Worm (Caenorhabditis elegans): ENCODE measurements around the gene let-767.

let-767 gene

ce11 chrIII:6380472-6380871 is 40.7 kb upstream of the let-767 start, which contains the start of gene C16A3.5:
TSS of gene C16A3.5 (plus strand) at chrIII:6380772.
- TF ChIP-seq ama-1 (optimal IDR thresholded peaks at IDR 0.05) (no peak), ceh-16 (tag; optimal IDR thresholded peaks at IDR 0.05) (no peak), hmg-11 (tag; optimal IDR thresholded peaks at IDR 0.05) (no peak), eor-1 (tag; optimal IDR thresholded peaks at IDR 0.05) (no peak), nhr-76 (tag; optimal IDR thresholded peaks at IDR 0.05) (no peak), nhr-237 (tag; optimal IDR thresholded peaks at IDR 0.05) (no peak), unc-62 (GFP tag; optimal IDR thresholded peaks at IDR 0.05) (no peak), R02D3.7 (tag; optimal IDR thresholded peaks at IDR 0.05) (no peak), nhr-23 (tag; optimal IDR thresholded peaks at IDR 0.05) (no peak), egl-27 (tag; optimal IDR thresholded peaks at IDR 0.05) (no peak), mml-1 (tag; optimal IDR thresholded peaks at IDR 0.05) (no peak), tbx-2 (tag; optimal IDR thresholded peaks at IDR 0.05) (no peak), lin-39 (tag; optimal IDR thresholded peaks at IDR 0.05) (no peak), ZK546.5 (tag; optimal IDR thresholded peaks at IDR 0.05) (no peak), jun-1 (tag; optimal IDR thresholded peaks at IDR 0.05) (no peak), elt-2 (tag; optimal IDR thresholded peaks at IDR 0.05) (no peak), sea-2 (GFP tag; optimal IDR thresholded peaks at IDR 0.05) (no peak), ceh-28 (tag; optimal IDR thresholded peaks at IDR 0.05) (no peak), nhr-11 (tag; optimal IDR thresholded peaks at IDR 0.05) (no peak)

- TF ChIP-seq R02D3.7 (tag; optimal IDR thresholded peaks at IDR 0.05) (no peak), ama-1 (optimal IDR thresholded peaks at IDR 0.05) (peak; percentile 75), daf-12 (tag; optimal IDR thresholded peaks at IDR 0.05) (no peak), skn-1 (tag; optimal IDR thresholded peaks at IDR 0.05) (no peak), nhr-43 (tag; optimal IDR thresholded peaks at IDR 0.05; ENCODE audit: poor library complexity, severe bottlenecking) (no peak), elt-3 (tag; optimal IDR thresholded peaks at IDR 0.05) (no peak), nhr-11 (tag; optimal IDR thresholded peaks at IDR 0.05) (no peak), unc-62 (GFP tag; optimal IDR thresholded peaks at IDR 0.05) (no peak), eor-1 (tag; optimal IDR thresholded peaks at IDR 0.05) (no peak), elt-2 (tag; optimal IDR thresholded peaks at IDR 0.05) (peak; percentile 14), nfya-1 (tag; optimal IDR thresholded peaks at IDR 0.05; ENCODE audit: insufficient read depth) (peak; percentile 37), nhr-23 (tag; optimal IDR thresholded peaks at IDR 0.05) (peak; percentile 11), pha-4 (tag; optimal IDR thresholded peaks at IDR 0.05) (peak; percentile 40), egl-27 (tag; optimal IDR thresholded peaks at IDR 0.05) (no peak), snpc-4 (tag; optimal IDR thresholded peaks at IDR 0.05) (no peak), hmg-11 (tag; optimal IDR thresholded peaks at IDR 0.05) (peak; percentile 32), ZK546.5 (tag; optimal IDR thresholded peaks at IDR 0.05) (no peak), mml-1 (tag; optimal IDR thresholded peaks at IDR 0.05) (no peak), nhr-77 (tag; optimal IDR thresholded peaks at IDR 0.05) (no peak), ztf-11 (tag; optimal IDR thresholded peaks at IDR 0.05) (no peak)
Observed at ce11 chrIII:6379129-6379528, 39.4 kb upstream of the let-767 start, which contains the start of gene C16A3.6. TSS of gene C16A3.6 (plus strand) at chrIII:6379212.

ce11 chrIII:6374947-6375415 is 35.2 kb upstream of the let-767 start, which contains the start of the genes rps-13 and nfx-1:
TSS of gene rps-13 (minus strand) at chrIII:6374997.
TSS of gene nfx-1 (plus strand) at chrIII:6375379.
- TF ChIP-seq tbx-2 (tag; optimal IDR thresholded peaks at IDR 0.05) (no peak), R02D3.7 (tag; optimal IDR thresholded peaks at IDR 0.05) (peak; percentile 43), nhr-43 (tag; optimal IDR thresholded peaks at IDR 0.05; ENCODE audit: poor library complexity, severe bottlenecking) (peak; percentile 78), lin-15B (tag; optimal IDR thresholded peaks at IDR 0.05) (peak; percentile 83), fos-1 (tag; optimal IDR thresholded peaks at IDR 0.05) (no peak), egl-5 (tag; optimal IDR thresholded peaks at IDR 0.05) (peak; percentile 58), nhr-23 (tag; optimal IDR thresholded peaks at IDR 0.05) (peak; percentile 92), nhr-25 (tag; optimal IDR thresholded peaks at IDR 0.05) (peak; percentile 82), pqm-1 (tag; optimal IDR thresholded peaks at IDR 0.05) (peak; percentile 34), skn-1 (tag; optimal IDR thresholded peaks at IDR 0.05) (peak; percentile 73), mdl-1 (tag; optimal IDR thresholded peaks at IDR 0.05) (no peak), elt-2 (tag; optimal IDR thresholded peaks at IDR 0.05) (peak; percentile 51), lin-39 (tag; optimal IDR thresholded peaks at IDR 0.05) (peak; percentile 84), ceh-9 (tag; optimal IDR thresholded peaks at IDR 0.05) (no peak), egl-27 (tag; optimal IDR thresholded peaks at IDR 0.05) (no peak), hmg-11 (tag; optimal IDR thresholded peaks at IDR 0.05) (peak; percentile 52), ZK546.5 (tag; optimal IDR thresholded peaks at IDR 0.05) (no peak), daf-12 (tag; optimal IDR thresholded peaks at IDR 0.05) (no peak), ztf-11 (tag; optimal IDR thresholded peaks at IDR 0.05) (no peak), sea-2 (GFP tag; optimal IDR thresholded peaks at IDR 0.05) (no peak), pha-4 (tag; optimal IDR thresholded peaks at IDR 0.05) (peak; percentile 94), fkh-2 (tag; optimal IDR thresholded peaks at IDR 0.05) (no peak), nfya-1 (tag; optimal IDR thresholded peaks at IDR 0.05; ENCODE audit: insufficient read depth) (peak; percentile 97), ceh-28 (tag; optimal IDR thresholded peaks at IDR 0.05) (peak; percentile 50), ztf-4 (tag; optimal IDR thresholded peaks at IDR 0.05) (no peak), nhr-11 (tag; optimal IDR thresholded peaks at IDR 0.05) (peak; percentile 40), nhr-12 (tag; optimal IDR thresholded peaks at IDR 0.05) (no peak), jun-1 (tag; optimal IDR thresholded peaks at IDR 0.05) (no peak)

All from whole organism, L3 larva.